Worm (Caenorhabditis elegans) whole organism, L4 larva: Measurements from ENCODE around the gene dop-6.
A peak's percentile ranks its signal among the peaks of the same experiment; 100 is the strongest.

Source experiments
- ZK546.5 ChIP-seq, 2 experiments: sonication (generic microtip); optimal IDR thresholded peaks; 2 replicates each; lab custom pipeline; 2017; ENCODE audit warnings: missing biosample characterization in 2 of 2, missing genetic modification characterization in 2 of 2
- attf-4 ChIP-seq: sonication (generic microtip); optimal IDR thresholded peaks from 3 replicates; lab custom pipeline; 2017; ENCODE audit warnings: missing biosample characterization, missing genetic modification characterization
- hlh-30 ChIP-seq: sonication (generic microtip); optimal IDR thresholded peaks from 2 replicates; lab custom pipeline; 2017; ENCODE audit warnings: antibody characterized with exemption, mild to moderate bottlenecking, missing genetic modification characterization, missing compliant biosample characterization; ENCODE audit not compliant: insufficient read depth
- nhr-6 ChIP-seq: fragments of 150-350 bp; optimal IDR thresholded peaks from 2 replicates; lab custom pipeline; 2014; ENCODE audit warnings: missing biosample characterization, missing genetic modification characterization
- nhr-76 ChIP-seq: fragments of 150-350 bp; optimal IDR thresholded peaks from 2 replicates; lab custom pipeline; 2014; ENCODE audit warnings: missing biosample characterization, missing genetic modification characterization
- pha-4 ChIP-seq, 2 experiments: fragments of 150-350 bp in 1 of 2; fragments of 200-800 bp in 1 of 2; sonication (Bioruptor generic) in 1 of 2; IDR thresholded peaks in 1 of 2; optimal IDR thresholded peaks in 1 of 2; 2 replicates each; pipeline versions ENCODE4 v1.3.6 to Lab custom; 2014 to 2022; ENCODE audit warnings: missing genetic modification characterization in 2 of 2, missing genetic modification reagents in 2 of 2, missing biosample characterization in 1 of 2, missing compliant biosample characterization in 1 of 2
- snpc-4 ChIP-seq: fragments of 150-350 bp; optimal IDR thresholded peaks from 2 replicates; lab custom pipeline; 2014; ENCODE audit warnings: missing biosample characterization, missing genetic modification characterization

DNA sequence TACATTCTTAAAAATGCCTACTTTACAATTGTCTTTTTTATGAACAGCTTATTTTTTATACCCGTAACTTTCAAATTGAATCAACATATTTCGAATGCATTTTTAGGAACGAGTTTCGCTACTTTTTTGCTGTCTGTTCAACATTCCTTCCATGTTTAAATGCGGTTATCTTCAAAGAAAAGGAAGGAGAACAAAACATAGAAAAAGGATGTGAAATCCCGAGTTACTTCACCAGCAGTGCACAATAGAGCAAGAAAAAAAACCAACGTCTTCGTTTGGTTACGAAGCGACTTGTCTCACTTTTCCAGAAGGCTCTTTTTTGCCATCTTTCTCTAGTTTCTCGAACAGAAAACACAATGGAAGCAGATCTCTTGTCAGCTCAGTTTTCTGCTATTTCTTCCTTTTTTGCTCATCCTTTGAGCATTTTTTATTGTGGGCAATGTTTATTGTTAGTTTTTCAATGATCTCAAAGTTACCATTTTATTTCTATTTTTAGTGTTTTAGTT lies 34.9 kb upstream of the dop-6 start, which contains the start of gene cka-2:
- TF ChIP-seq hlh-30 (tag; lab: Kevin White, UChicago) (peak; percentile 14), ZK546.5 (tag; optimal IDR thresholded peaks at IDR 0.05; lab: Kevin White, UChicago) (no peak), nhr-76 (tag; lab: Kevin White, UChicago) (no peak), attf-4 (tag; lab: Kevin White, UChicago) (no peak), nhr-6 (no peak), pha-4 (GFP tag; IDR thresholded peaks at IDR 0.05; lab: Robert Waterston, UW) (no peak), pha-4 (tag; optimal IDR thresholded peaks at IDR 0.05; lab: Kevin White, UChicago) (no peak), snpc-4 (tag; lab: Kevin White, UChicago) (no peak)
